Fruit fly (Drosophila melanogaster) whole organism: ENCODE measurements around the gene Bcs1.

Experiments
- Dll ChIP-seq: fragments of >200 bp; optimal IDR thresholded peaks from 2 replicates; lab custom pipeline; 2017
- usp ChIP-seq: fragments of >200 bp; optimal IDR thresholded peaks from 2 replicates; lab custom pipeline; 2017; ENCODE audit warnings: missing biosample characterization, missing genetic modification characterization, mixed read lengths

dm6 chr2L:10249655-10250202 lies 27.3 kb downstream of the Bcs1 start:
- no peak for TF ChIP-seq usp
- no peak for TF ChIP-seq Dll
